Worm (Caenorhabditis elegans) whole organism, L4/young adult: ENCODE data around the gene T04A8.7.
"Not testable (repeated sequence)": the region's sequence is repeated elsewhere in the genome, so short reads cannot be mapped to it uniquely, and the experiment has no call there.

Experiments
- W03F9.2 ChIP-seq: fragments of 150-350 bp; optimal IDR thresholded peaks from 2 replicates; lab custom pipeline; 2014; ENCODE audit warnings: missing biosample characterization, missing genetic modification characterization
- dao-5 ChIP-seq: sonication (generic microtip); optimal IDR thresholded peaks from 2 replicates; lab custom pipeline; 2016; ENCODE audit warnings: missing genotype, missing genetic modification characterization, moderate library complexity, missing compliant biosample characterization
- him-1 ChIP-seq: sonication (generic microtip); optimal IDR thresholded peaks from 2 replicates; lab custom pipeline; 2016; ENCODE audit warnings: missing genotype, missing genetic modification reagents, missing genetic modification characterization, missing compliant biosample characterization

T04A8.7 gene

DNA sequence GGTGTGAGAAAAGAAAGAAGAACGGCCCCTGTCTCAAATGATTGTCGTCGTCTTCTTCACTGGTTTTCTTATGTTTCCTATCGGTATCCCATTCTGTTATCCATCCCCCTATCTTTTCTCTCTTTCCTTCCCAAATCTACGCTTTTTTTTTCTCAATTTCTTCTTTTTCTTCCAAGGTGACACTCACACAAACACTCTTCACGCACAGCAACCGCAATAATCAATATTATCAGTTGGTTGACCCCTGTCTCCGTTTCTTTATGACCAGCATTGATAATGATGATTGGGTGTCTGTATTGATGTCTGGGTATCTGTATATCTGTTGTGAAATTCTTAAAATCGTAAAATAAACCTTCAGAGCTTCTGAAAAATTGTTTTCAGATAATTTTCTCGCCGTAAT lies 45.7 kb downstream of the T04A8.7 start:
- TF ChIP-seq dao-5 (tag; lab: Kevin White, UChicago) (no peak), W03F9.2 (peak; percentile 8), him-1 (tag; lab: Kevin White, UChicago) (no peak)

DNA sequence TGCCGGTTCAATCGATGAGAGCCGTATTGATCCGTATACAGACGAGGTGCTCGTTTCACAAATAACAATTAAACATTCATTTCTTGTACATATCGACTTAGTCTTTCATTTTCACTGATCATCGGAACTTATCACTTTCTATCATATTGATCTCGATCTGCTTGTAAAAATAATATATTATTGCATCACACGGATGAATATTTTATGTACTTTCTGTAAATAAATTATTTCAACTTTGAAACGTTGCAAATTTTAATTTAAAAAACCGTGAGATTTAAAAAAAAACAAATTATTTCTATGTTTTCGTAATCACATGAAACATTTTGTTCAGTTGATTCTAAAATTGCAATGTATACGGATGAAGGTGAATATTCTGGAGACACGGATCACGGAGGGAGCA lies 47.5 kb downstream of the T04A8.7 start, which contains the start of gene twk-6:
twk-6 (plus strand) TSS at position 301 of the 400 bp plus-strand sequence.
- TF ChIP-seq him-1 (tag; lab: Kevin White, UChicago); W03F9.2; dao-5 (tag; lab: Kevin White, UChicago): not testable (repeated sequence)

- TF ChIP-seq dao-5 (tag; lab: Kevin White, UChicago) (no peak), him-1 (tag; lab: Kevin White, UChicago) (no peak), W03F9.2 (no peak)
These were observed 50.8 kb downstream of the T04A8.7 start, which contains the start of gene F17C8.6 for ce11 chrIII:4745934-4746333. Gene F17C8.6, minus strand, starts transcription at chrIII:4746034.
